Worm (Caenorhabditis elegans) whole organism, L2 larva: ENCODE results near the gene nas-16.
"Not testable (repeated sequence)": the region's sequence is repeated elsewhere in the genome, so short reads cannot be mapped to it uniquely, and the experiment has no call there.

Source experiments
- egl-27 ChIP-seq: sonication (generic microtip); optimal IDR thresholded peaks from 3 replicates; lab custom pipeline; 2017; ENCODE audit warnings: missing biosample characterization, missing genetic modification reagents, missing genetic modification characterization
- lsy-2 ChIP-seq, 2 experiments: fragments of 150-350 bp in 1 of 2; sonication (generic microtip) in 1 of 2; optimal IDR thresholded peaks; 2 replicates each; lab custom pipeline; 2014 to 2017; ENCODE audit warnings: missing biosample characterization in 2 of 2, missing genetic modification characterization in 2 of 2

ce11 chrV:11396134-11396533, 4.0 kb downstream of the nas-16 start, which contains the start of gene nas-18:
- TF ChIP-seq lsy-2 (tag; optimal IDR thresholded peaks at IDR 0.05; lab: Kevin White, UChicago); egl-27: not testable (repeated sequence)
